Fruit fly (Drosophila melanogaster) S2 (cell line): ENCODE measurements around the gene cort.

Experiments
- CG8478 ChIP-seq: fragments of >200 bp; optimal IDR thresholded peaks from 2 replicates; lab custom pipeline; 2018
- CTCF ChIP-seq, 2 experiments: fragments of >200 bp; optimal IDR thresholded peaks; 2 replicates each; lab custom pipeline; 2018

DNA sequence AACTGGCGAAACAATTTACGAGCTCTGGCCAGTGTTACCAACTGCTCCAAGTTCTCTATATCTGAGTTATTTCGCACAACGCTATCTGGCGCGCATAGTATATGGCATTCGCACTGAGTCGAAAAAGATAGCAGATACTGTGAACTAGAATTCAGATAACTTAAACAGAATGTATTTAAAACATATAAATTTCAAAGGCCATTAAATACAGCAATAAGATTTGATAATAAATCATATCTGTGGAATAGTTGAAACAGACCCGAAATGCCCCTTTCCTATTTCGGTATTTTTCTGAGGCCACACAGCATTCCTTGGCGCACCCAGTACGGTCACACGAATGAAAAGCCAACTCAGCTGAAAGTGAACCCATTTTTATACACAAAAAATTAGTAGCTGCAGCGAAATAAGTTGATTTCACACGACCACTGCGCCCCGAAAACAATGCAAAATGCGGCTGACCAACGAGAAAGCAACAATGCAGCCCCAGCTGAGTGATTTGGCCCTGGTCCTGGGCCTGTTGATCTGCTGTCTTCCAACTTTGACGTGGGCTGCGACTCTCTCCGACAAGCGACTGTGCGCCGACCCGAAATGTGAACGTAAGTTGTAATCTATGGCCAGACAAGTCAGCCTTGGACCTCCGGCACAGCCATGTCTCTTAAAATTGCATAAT is 27.2 kb downstream of the cort start, which contains the start of the genes CG31635 and Tango1:
- TF ChIP-seq CTCF (optimal IDR thresholded peaks at IDR 0.05; lab: Kevin White, UChicago) (no peak), CG8478 (lab: Kevin White, UChicago) (no peak)
